Worm (Caenorhabditis elegans): ENCODE measurements around the gene F32E10.5.
A peak's percentile ranks its signal among the peaks of the same experiment; 100 is the strongest.

Gene F32E10.5

ce11 chrIV:7530226-7531070 is 47.7 kb downstream of the F32E10.5 start:
- TF ChIP-seq tbx-2 (tag; optimal IDR thresholded peaks at IDR 0.05) (no peak), nhr-71 (tag; optimal IDR thresholded peaks at IDR 0.05) (peak; percentile 34), snu-23 (GFP tag; optimal IDR thresholded peaks at IDR 0.05) (peak; percentile 56), nhr-20 (tag; optimal IDR thresholded peaks at IDR 0.05) (peak; percentile 30), efl-1 (optimal IDR thresholded peaks at IDR 0.05) (no peak), efl-1 (GFP tag; optimal IDR thresholded peaks at IDR 0.05 in 1 of 2) (peak in 1 of 2 experiments; percentile 1), C04F5.9 (tag; optimal IDR thresholded peaks at IDR 0.05) (no peak), fkh-10 (GFP tag; optimal IDR thresholded peaks at IDR 0.05) (no peak), lsy-2 (tag; optimal IDR thresholded peaks at IDR 0.05) (peak in 1 of 2 experiments; percentile 44), ces-1 (GFP tag; optimal IDR thresholded peaks at IDR 0.05) (no peak), nhr-19 (GFP tag; conservative IDR thresholded peaks at IDR 0.05) (no peak), dsc-1 (tag; optimal IDR thresholded peaks at IDR 0.05) (peak; percentile 40), elt-3 (tag; optimal IDR thresholded peaks at IDR 0.05) (peak in 3 of 6 experiments; percentile 2 to 59 (median 12)), nhr-85 (tag) (peak; percentile 87), mdl-1 (tag; optimal IDR thresholded peaks at IDR 0.05) (peak in 1 of 2 experiments; percentile 4), mep-1 (tag; optimal IDR thresholded peaks at IDR 0.05) (peak; percentile 26), ets-5 (GFP tag; IDR thresholded peaks at IDR 0.05) (no peak), lin-14 (GFP tag; optimal IDR thresholded peaks at IDR 0.05) (peak; percentile 79), fkh-8 (tag; optimal IDR thresholded peaks at IDR 0.05) (no peak), egl-27 (tag; optimal IDR thresholded peaks at IDR 0.05) (no peak), ceh-82 (tag; optimal IDR thresholded peaks at IDR 0.05) (no peak), lin-15B (tag; optimal IDR thresholded peaks at IDR 0.05) (no peak), skn-1 (tag; optimal IDR thresholded peaks at IDR 0.05) (no peak), irx-1 (tag; optimal IDR thresholded peaks at IDR 0.05) (no peak), pag-3 (tag; optimal IDR thresholded peaks at IDR 0.05; ENCODE audit: borderline replicate concordance, insufficient read depth) (no peak), swsn-7 (tag; optimal IDR thresholded peaks at IDR 0.05) (no peak), blmp-1 (tag; optimal IDR thresholded peaks at IDR 0.05) (peak; percentile 87), tlp-1 (tag; optimal IDR thresholded peaks at IDR 0.05) (no peak)

All from whole organism, L1 larva.